Fruit fly (Drosophila melanogaster) whole organism, embryonic: ENCODE measurements around the gene DnaJ-H.

ENCODE experiments used
- Bdp1 ChIP-seq: fragments of 200-800 bp; sonication (Bioruptor generic); optimal IDR thresholded peaks from 3 replicates; lab custom pipeline; 2016; ENCODE audit warnings: missing biosample characterization, missing genetic modification characterization
- CG10274 ChIP-seq: fragments of 200-800 bp; sonication (Bioruptor generic); optimal IDR thresholded peaks from 3 replicates; lab custom pipeline; 2017; ENCODE audit warnings: missing biosample characterization, mild to moderate bottlenecking, missing genetic modification characterization
- CG10959 ChIP-seq: fragments of 200-800 bp; sonication (Bioruptor generic); IDR thresholded peaks from 2 replicates; pipeline ENCODE4 v1.3.6; 2022; ENCODE audit warnings: missing biosample characterization, missing genetic modification characterization
- CG11085 ChIP-seq: fragments of 200-800 bp; sonication (Bioruptor generic); IDR thresholded peaks from 2 replicates; pipeline ENCODE4 v1.3.6; 2022; ENCODE audit warnings: missing biosample characterization, missing genetic modification characterization
- CG13624 ChIP-seq: fragments of 200-800 bp; sonication (Bioruptor generic); optimal IDR thresholded peaks from 2 replicates; lab custom pipeline; 2016; ENCODE audit warnings: missing biosample characterization, missing genetic modification characterization
- CG16779 ChIP-seq: fragments of 200-800 bp; sonication (Bioruptor generic); IDR thresholded peaks from 2 replicates; pipeline ENCODE4 v1.3.6; 2022; ENCODE audit warnings: missing biosample characterization, missing genetic modification characterization
- CG18599 ChIP-seq: fragments of 200-800 bp; sonication (Bioruptor generic); optimal IDR thresholded peaks from 3 replicates; lab custom pipeline; 2017; ENCODE audit warnings: missing biosample characterization, missing genetic modification characterization, mild to moderate bottlenecking, moderate library complexity, missing genetic modification reagents
- CG18619 ChIP-seq: fragments of 200-800 bp; sonication (Bioruptor generic); optimal IDR thresholded peaks from 3 replicates; lab custom pipeline; 2017; ENCODE audit warnings: missing biosample characterization, mild to moderate bottlenecking, missing genetic modification characterization
- CG3065 ChIP-seq: fragments of 200-800 bp; sonication (Bioruptor generic); optimal IDR thresholded peaks from 2 replicates; lab custom pipeline; 2016; ENCODE audit warnings: missing biosample characterization, missing genetic modification characterization
- CG6654 ChIP-seq: fragments of 200-800 bp; sonication (Bioruptor generic); optimal IDR thresholded peaks from 2 replicates; lab custom pipeline; 2017; ENCODE audit warnings: missing biosample characterization, mild to moderate bottlenecking, missing genetic modification characterization
- CG6689 ChIP-seq: fragments of 200-800 bp; sonication (Bioruptor generic); IDR thresholded peaks from 2 replicates; pipeline ENCODE4 v1.3.6; 2022; ENCODE audit warnings: missing biosample characterization, missing genetic modification characterization
- CG8281 ChIP-seq: fragments of 200-800 bp; sonication (Bioruptor generic); optimal IDR thresholded peaks from 2 replicates; lab custom pipeline; 2018; ENCODE audit warnings: missing biosample characterization, mild to moderate bottlenecking, missing genetic modification characterization, moderate library complexity
- CG9437 ChIP-seq: fragments of 200-800 bp; sonication (Bioruptor generic); optimal IDR thresholded peaks from 2 replicates; lab custom pipeline; 2018; ENCODE audit warnings: missing biosample characterization, mild to moderate bottlenecking, missing genetic modification characterization
- CHES-1-like ChIP-seq: fragments of 200-800 bp; sonication (Bioruptor generic); optimal IDR thresholded peaks from 2 replicates; lab custom pipeline; 2016; ENCODE audit warnings: missing biosample characterization, missing genetic modification characterization
- Camta ChIP-seq: fragments of 200-800 bp; sonication (Bioruptor generic); optimal IDR thresholded peaks from 2 replicates; lab custom pipeline; 2016; ENCODE audit warnings: missing biosample characterization, missing genetic modification characterization
- Dad ChIP-seq: fragments of 200-800 bp; sonication (Bioruptor generic); optimal IDR thresholded peaks from 3 replicates; lab custom pipeline; 2016; ENCODE audit warnings: missing biosample characterization, missing genetic modification characterization
- Dek ChIP-seq: fragments of 200-800 bp; sonication (Bioruptor generic); optimal IDR thresholded peaks from 3 replicates; lab custom pipeline; 2019; ENCODE audit warnings: missing biosample characterization, mild to moderate bottlenecking, missing genetic modification characterization, moderate library complexity
- Doc2 ChIP-seq: fragments of 200-800 bp; sonication (Bioruptor generic); IDR thresholded peaks from 2 replicates; pipeline ENCODE4 v1.3.6; 2022; ENCODE audit warnings: missing biosample characterization, missing genetic modification characterization
- Fer2 ChIP-seq: fragments of 200-800 bp; sonication (Bioruptor generic); optimal IDR thresholded peaks from 2 replicates; lab custom pipeline; 2018; ENCODE audit warnings: missing biosample characterization, mild to moderate bottlenecking, missing genetic modification characterization, moderate library complexity
- Fer3 ChIP-seq: fragments of 200-800 bp; sonication (Bioruptor generic); optimal IDR thresholded peaks from 2 replicates; lab custom pipeline; 2018; ENCODE audit warnings: missing biosample characterization, mild to moderate bottlenecking, missing genetic modification characterization, moderate library complexity
- HLHmδ ChIP-seq: fragments of 200-800 bp; sonication (Bioruptor generic); optimal IDR thresholded peaks from 2 replicates; lab custom pipeline; 2018; ENCODE audit warnings: missing biosample characterization, mild to moderate bottlenecking, missing genetic modification characterization, moderate library complexity
- Hr39 ChIP-seq: fragments of >200 bp; optimal IDR thresholded peaks from 2 replicates; lab custom pipeline; 2017
- Lim3 ChIP-seq: fragments of 200-800 bp; sonication (Bioruptor generic); IDR thresholded peaks from 2 replicates; pipeline ENCODE4 v1.3.6; 2022; ENCODE audit warnings: missing biosample characterization, missing genetic modification characterization
- MTF-1 ChIP-seq: fragments of 200-800 bp; sonication (Bioruptor generic); optimal IDR thresholded peaks from 2 replicates; lab custom pipeline; 2018; ENCODE audit warnings: missing biosample characterization, mild to moderate bottlenecking, missing genetic modification characterization, borderline replicate concordance
- NFAT ChIP-seq: fragments of 200-800 bp; sonication (Bioruptor generic); IDR thresholded peaks from 2 replicates; pipeline ENCODE4 v1.3.6; 2022; ENCODE audit warnings: missing biosample characterization, missing genetic modification characterization
- NK7.1 ChIP-seq: fragments of 200-800 bp; sonication (Bioruptor generic); optimal IDR thresholded peaks from 3 replicates; lab custom pipeline; 2016; ENCODE audit warnings: missing biosample characterization, missing genetic modification characterization
- Nf-YA ChIP-seq: fragments of 200-800 bp; sonication (Bioruptor generic); IDR thresholded peaks from 2 replicates; pipeline ENCODE4 v1.3.6; 2022; ENCODE audit warnings: missing biosample characterization, missing genetic modification characterization
- Oli ChIP-seq: fragments of 200-800 bp; sonication (Bioruptor generic); optimal IDR thresholded peaks from 2 replicates; lab custom pipeline; 2018; ENCODE audit warnings: missing biosample characterization, mild to moderate bottlenecking, missing genetic modification characterization, moderate library complexity
- Optix ChIP-seq: fragments of 200-800 bp; sonication (Bioruptor generic); IDR thresholded peaks from 3 replicates; pipeline ENCODE4 v1.3.6; 2022; ENCODE audit warnings: missing biosample characterization, missing genetic modification characterization
- Usf ChIP-seq: fragments of 200-800 bp; sonication (Bioruptor generic); optimal IDR thresholded peaks from 2 replicates; lab custom pipeline; 2017; ENCODE audit warnings: missing genotype, missing biosample characterization, missing genetic modification characterization
- abd-A ChIP-seq: fragments of 200-800 bp; sonication (Bioruptor generic); optimal IDR thresholded peaks from 3 replicates; lab custom pipeline; 2019; ENCODE audit warnings: missing biosample characterization, mild to moderate bottlenecking, missing genetic modification characterization, moderate library complexity
- ase ChIP-seq: fragments of 200-800 bp; sonication (Bioruptor generic); IDR thresholded peaks from 3 replicates; pipeline ENCODE4 v1.3.6; 2022; ENCODE audit warnings: missing biosample characterization, missing genetic modification characterization
- cas ChIP-seq: fragments of 200-800 bp; sonication (Bioruptor generic); IDR thresholded peaks from 2 replicates; pipeline ENCODE4 v1.3.6; 2022; ENCODE audit warnings: missing biosample characterization, missing genetic modification characterization
- corto ChIP-seq: fragments of 200-800 bp; sonication (Bioruptor generic); optimal IDR thresholded peaks from 2 replicates; lab custom pipeline; 2016; ENCODE audit warnings: missing biosample characterization, mild to moderate bottlenecking, missing genetic modification characterization, moderate library complexity
- croc ChIP-seq: fragments of 200-800 bp; sonication (Bioruptor generic); conservative IDR thresholded peaks from 3 replicates; pipeline ENCODE4 v1.3.6; 2022; ENCODE audit warnings: missing biosample characterization, missing genetic modification characterization
- dm ChIP-seq: fragments of 200-800 bp; sonication (Bioruptor generic); optimal IDR thresholded peaks from 3 replicates; lab custom pipeline; 2016; ENCODE audit warnings: missing biosample characterization, missing genetic modification characterization
- gcm ChIP-seq: fragments of 200-800 bp; sonication (Bioruptor generic); optimal IDR thresholded peaks from 2 replicates; lab custom pipeline; 2019; ENCODE audit warnings: missing biosample characterization, mild to moderate bottlenecking, missing genetic modification characterization, moderate library complexity
- gt ChIP-seq: fragments of 200-800 bp; sonication (Bioruptor generic); IDR thresholded peaks from 2 replicates; pipeline ENCODE4 v1.3.6; 2022; ENCODE audit warnings: missing biosample characterization, missing genetic modification characterization
- lola ChIP-seq, 3 experiments: fragments of >200 bp in 2 of 3; fragments of 200-800 bp in 1 of 3; sonication (Bioruptor generic) in 1 of 3; optimal IDR thresholded peaks; 2 replicates each; lab custom pipeline; 2017 to 2019; ENCODE audit warnings: missing biosample characterization in 3 of 3, missing genetic modification characterization in 3 of 3, mild to moderate bottlenecking in 1 of 3, moderate library complexity in 1 of 3
- nerfin-2 ChIP-seq: fragments of 200-800 bp; sonication (Bioruptor generic); IDR thresholded peaks from 2 replicates; pipeline ENCODE4 v1.3.6; 2022; ENCODE audit warnings: missing biosample characterization, missing genetic modification characterization; ENCODE audit not compliant: partially characterized antibody
- otp ChIP-seq: fragments of 200-800 bp; sonication (Bioruptor generic); IDR thresholded peaks from 3 replicates; pipeline ENCODE4, ENCODE4 v1.3.6; 2022; ENCODE audit warnings: missing biosample characterization, missing genetic modification characterization
- salm ChIP-seq: fragments of 200-800 bp; sonication (Bioruptor generic); optimal IDR thresholded peaks from 2 replicates; lab custom pipeline; 2018; ENCODE audit warnings: missing biosample characterization, mild to moderate bottlenecking, missing genetic modification characterization
- sc ChIP-seq, 3 experiments: fragments of >200 bp in 2 of 3; fragments of 200-800 bp in 1 of 3; sonication (Bioruptor generic) in 1 of 3; optimal IDR thresholded peaks; 2 replicates in 2 of 3; 3 replicates in 1 of 3; lab custom pipeline; 2017; ENCODE audit warnings: mild to moderate bottlenecking in 1 of 3, missing biosample characterization in 1 of 3, missing genetic modification characterization in 1 of 3, missing genetic modification reagents in 1 of 3
- so ChIP-seq: fragments of 200-800 bp; sonication (Bioruptor generic); IDR thresholded peaks from 3 replicates; pipeline ENCODE4 v1.3.6; 2022; ENCODE audit warnings: missing biosample characterization, missing genetic modification characterization
- sr ChIP-seq: fragments of 200-800 bp; sonication (Bioruptor generic); IDR thresholded peaks from 3 replicates; pipeline ENCODE4 v1.3.6; 2022; ENCODE audit warnings: missing biosample characterization, missing genetic modification characterization
- tgo ChIP-seq: fragments of 200-800 bp; sonication (Bioruptor generic); IDR thresholded peaks from 3 replicates; pipeline ENCODE4 v1.3.6; 2022; ENCODE audit warnings: missing biosample characterization, missing genetic modification characterization
- trh ChIP-seq: fragments of 200-800 bp; sonication (Bioruptor generic); optimal IDR thresholded peaks from 2 replicates; lab custom pipeline; 2016; ENCODE audit warnings: missing biosample characterization, missing genetic modification characterization
- tup ChIP-seq: fragments of 200-800 bp; sonication (Bioruptor generic); optimal IDR thresholded peaks from 2 replicates; lab custom pipeline; 2016; ENCODE audit warnings: missing biosample characterization, mild to moderate bottlenecking, missing genetic modification characterization, moderate library complexity
- twi ChIP-seq: fragments of 200-800 bp; optimal IDR thresholded peaks from 2 replicates; lab custom pipeline; 2019; ENCODE audit warnings: missing biosample characterization, mild to moderate bottlenecking, missing genetic modification characterization, moderate library complexity
- vfl ChIP-seq: fragments of 200-800 bp; sonication (Bioruptor generic); optimal IDR thresholded peaks from 2 replicates; lab custom pipeline; 2016; ENCODE audit warnings: missing biosample characterization, missing genetic modification characterization

The DnaJ-H gene

DNA sequence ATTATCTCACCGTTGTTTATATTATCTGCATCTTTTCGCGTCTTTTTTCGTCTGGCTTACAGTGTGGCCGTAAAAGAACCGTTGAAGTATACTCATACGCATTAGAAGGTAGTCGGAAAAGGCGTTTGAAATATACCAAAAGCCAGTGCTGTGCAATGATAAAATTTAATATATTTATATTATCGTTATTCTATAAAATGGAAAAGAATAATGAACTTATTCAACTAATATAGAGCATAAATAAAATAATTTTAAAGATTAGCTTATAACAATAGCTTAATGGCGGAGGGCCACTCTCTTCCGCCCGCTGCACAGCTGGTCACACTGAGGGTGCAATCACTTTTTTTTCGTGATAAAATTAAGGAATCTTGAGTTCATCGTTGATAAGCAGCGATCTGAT, 26.0 kb upstream of the DnaJ-H start, which contains the start of the genes CG16974 and Edem2 (continued):
- TF ChIP-seq Bdp1 (GFP tag; lab: Kevin White, UChicago) = peak; percentile 45
- TF ChIP-seq CG3065 (GFP tag; lab: Kevin White, UChicago) = peak; percentile 53
- TF ChIP-seq CG6654 (GFP tag; lab: Kevin White, UChicago) = no peak
- TF ChIP-seq cas = no peak
- no peak for TF ChIP-seq Doc2 (GFP tag; lab: Robert Waterston, UW)
- TF ChIP-seq croc (GFP tag; lab: Robert Waterston, UW) = no peak; the same call in 1 of the 3 replicates
- TF ChIP-seq abd-A = no peak
- no peak for TF ChIP-seq twi (tag; lab: Kevin White, UChicago)
- peak; percentile 70 for TF ChIP-seq corto (GFP tag; lab: Kevin White, UChicago)
- no peak for TF ChIP-seq Fer3 (tag; lab: Kevin White, UChicago)
- no peak for TF ChIP-seq CG13624
- TF ChIP-seq lola (GFP tag; optimal IDR thresholded peaks at IDR 0.05; lab: Kevin White, UChicago) = peak in 1 of 3 experiments; percentile 66
- TF ChIP-seq sr (GFP tag; lab: Robert Waterston, UW) = no peak
- peak; percentile 25 for TF ChIP-seq CG9437 (GFP tag; lab: Kevin White, UChicago)
- peak; percentile 70 for TF ChIP-seq vfl (GFP tag; lab: Kevin White, UChicago)
- no peak for TF ChIP-seq gcm (GFP tag; lab: Kevin White, UChicago)
- no peak for TF ChIP-seq nerfin-2 (GFP tag; lab: Robert Waterston, UW)
- no peak for TF ChIP-seq Lim3 (GFP tag; lab: Robert Waterston, UW)
- TF ChIP-seq CG10959 (GFP tag; lab: Robert Waterston, UW) = peak; percentile 26; the same call in 1 of the 2 replicates
- no peak for TF ChIP-seq CHES-1-like (GFP tag; lab: Kevin White, UChicago)
- TF ChIP-seq Oli (tag; lab: Kevin White, UChicago) = no peak
- TF ChIP-seq tup (GFP tag; lab: Kevin White, UChicago) = peak; percentile 66
- no peak for TF ChIP-seq CG10274 (GFP tag; lab: Kevin White, UChicago)
- TF ChIP-seq CG8281 (tag; lab: Kevin White, UChicago) = no peak
- TF ChIP-seq CG16779 (GFP tag; lab: Robert Waterston, UW) = no peak
- TF ChIP-seq otp (GFP tag; lab: Robert Waterston, UW) = 0 out of 3 replicates have a peak, but pooled peaks have one; percentile 53
- TF ChIP-seq dm (GFP tag; lab: Kevin White, UChicago) = peak; percentile 5
- TF ChIP-seq Usf (GFP tag; lab: Kevin White, UChicago) = peak; percentile 3
- TF ChIP-seq CG6689 (GFP tag; lab: Robert Waterston, UW) = peak; percentile 79
- no peak for TF ChIP-seq gt (GFP tag; lab: Robert Waterston, UW)
- no peak for TF ChIP-seq HLHmδ
- TF ChIP-seq Dek (tag; lab: Kevin White, UChicago) = peak; percentile 74
- TF ChIP-seq Hr39 (lab: Kevin White, UChicago) = no peak
- peak; percentile 61; the same call in 1 of the 3 replicates for TF ChIP-seq Optix (GFP tag; lab: Robert Waterston, UW)
- TF ChIP-seq MTF-1 = no peak
- peak; percentile 48; the same call in 2 of the 3 replicates for TF ChIP-seq ase (GFP tag; lab: Robert Waterston, UW)
- TF ChIP-seq Nf-YA (GFP tag; lab: Robert Waterston, UW) = peak; percentile 57; the same call in 1 of the 2 replicates
- TF ChIP-seq trh = peak; percentile 4
- no peak for TF ChIP-seq CG18599 (GFP tag; lab: Kevin White, UChicago)
- TF ChIP-seq sc (optimal IDR thresholded peaks at IDR 0.05; lab: Kevin White, UChicago) = no peak
- no peak for TF ChIP-seq sc (GFP tag; optimal IDR thresholded peaks at IDR 0.05; lab: Kevin White, UChicago)
- no peak for TF ChIP-seq Fer2
- peak; percentile 52; the same call in 1 of the 2 replicates for TF ChIP-seq NFAT
- peak; percentile 31; the same call in 1 of the 3 replicates for TF ChIP-seq so
- no peak; the same call in 1 of the 2 replicates for TF ChIP-seq CG11085 (GFP tag; lab: Robert Waterston, UW)
- peak; percentile 14 for TF ChIP-seq Camta (GFP tag; lab: Kevin White, UChicago)
- no peak for TF ChIP-seq NK7.1
- no peak for TF ChIP-seq Dad (GFP tag; lab: Kevin White, UChicago)
- peak; percentile 81 for TF ChIP-seq tgo (GFP tag; lab: Robert Waterston, UW)
- peak; percentile 46 for TF ChIP-seq salm
- TF ChIP-seq CG18619 (GFP tag; lab: Kevin White, UChicago) = no peak
